Worm (Caenorhabditis elegans): ENCODE measurements around the gene F31F4.1.

ce11 chrV:706918-707317 is 23.1 kb downstream of the F31F4.1 start, which contains the start of gene srbc-38:
- TF ChIP-seq ztf-11 (tag; optimal IDR thresholded peaks at IDR 0.05) (no peak), alr-1 (tag; optimal IDR thresholded peaks at IDR 0.05; ENCODE audit: borderline replicate concordance) (no peak), fos-1 (tag; optimal IDR thresholded peaks at IDR 0.05) (no peak), Y116A8C.19 (tag; optimal IDR thresholded peaks at IDR 0.05; ENCODE audit: borderline replicate concordance) (no peak), C34B4.2 (tag; optimal IDR thresholded peaks at IDR 0.05) (no peak), lin-13 (GFP tag; optimal IDR thresholded peaks at IDR 0.05) (no peak), isw-1 (GFP tag; IDR thresholded peaks at IDR 0.05) (no peak), blmp-1 (tag; optimal IDR thresholded peaks at IDR 0.05) (no peak)
